Fruit fly (Drosophila melanogaster) whole organism, embryonic: ENCODE measurements around the gene CG32708.

Experiments
- CG10462 ChIP-seq: fragments of 200-800 bp; sonication (Bioruptor generic); optimal IDR thresholded peaks from 2 replicates; lab custom pipeline; 2016; ENCODE audit warnings: missing biosample characterization, missing genetic modification characterization
- CG10565 ChIP-seq: fragments of 200-800 bp; sonication (Bioruptor generic); optimal IDR thresholded peaks from 3 replicates; lab custom pipeline; 2016; ENCODE audit warnings: missing biosample characterization, mild to moderate bottlenecking, missing genetic modification characterization
- CG11456 ChIP-seq: fragments of 200-800 bp; sonication (Bioruptor generic); IDR thresholded peaks from 3 replicates; pipeline ENCODE4 v1.3.6; 2022; ENCODE audit warnings: missing biosample characterization, missing genetic modification characterization
- CG11696 ChIP-seq: fragments of 200-800 bp; sonication (Bioruptor generic); IDR thresholded peaks from 2 replicates; pipeline ENCODE4 v1.3.6; 2022; ENCODE audit warnings: missing biosample characterization, missing genetic modification characterization
- CG11723 ChIP-seq: fragments of 200-800 bp; sonication (Bioruptor generic); optimal IDR thresholded peaks from 2 replicates; lab custom pipeline; 2017; ENCODE audit warnings: missing biosample characterization, mild to moderate bottlenecking, missing genetic modification characterization
- CG12104 ChIP-seq: fragments of 200-800 bp; sonication (Bioruptor generic); optimal IDR thresholded peaks from 3 replicates; lab custom pipeline; 2016; ENCODE audit warnings: missing biosample characterization, missing genetic modification characterization
- CG1602 ChIP-seq: fragments of 200-800 bp; sonication (Bioruptor generic); optimal IDR thresholded peaks from 3 replicates; lab custom pipeline; 2016; ENCODE audit warnings: missing biosample characterization, missing genetic modification characterization
- CG17359 ChIP-seq: fragments of 200-800 bp; sonication (Bioruptor generic); optimal IDR thresholded peaks from 3 replicates; lab custom pipeline; 2018; ENCODE audit warnings: missing biosample characterization, mild to moderate bottlenecking, missing genetic modification characterization, moderate library complexity
- CG17385 ChIP-seq: fragments of 200-800 bp; sonication (Bioruptor generic); optimal IDR thresholded peaks from 3 replicates; lab custom pipeline; 2018; ENCODE audit warnings: missing biosample characterization, mild to moderate bottlenecking, missing genetic modification characterization
- CG17829 ChIP-seq: fragments of 200-800 bp; optimal IDR thresholded peaks from 2 replicates; lab custom pipeline; 2019; ENCODE audit warnings: missing biosample characterization, mild to moderate bottlenecking, missing genetic modification characterization, moderate library complexity
- CG32532 ChIP-seq: fragments of 200-800 bp; sonication (Bioruptor generic); IDR thresholded peaks from 2 replicates; pipeline ENCODE4 v1.3.6; 2022; ENCODE audit warnings: missing biosample characterization, missing genetic modification characterization
- CG32772 ChIP-seq: fragments of 200-800 bp; sonication (Bioruptor generic); IDR thresholded peaks from 2 replicates; pipeline ENCODE4 v1.3.6; 2022; ENCODE audit warnings: missing biosample characterization, missing genetic modification characterization
- CG33557 ChIP-seq: fragments of 200-800 bp; sonication (Bioruptor generic); optimal IDR thresholded peaks from 2 replicates; lab custom pipeline; 2019; ENCODE audit warnings: missing biosample characterization, mild to moderate bottlenecking, missing genetic modification characterization, moderate library complexity
- CG34376 ChIP-seq: fragments of 200-800 bp; sonication (Bioruptor generic); optimal IDR thresholded peaks from 2 replicates; lab custom pipeline; 2018; ENCODE audit warnings: missing biosample characterization, mild to moderate bottlenecking, missing genetic modification characterization
- CG4424 ChIP-seq: fragments of 200-800 bp; sonication (Bioruptor generic); optimal IDR thresholded peaks from 3 replicates; lab custom pipeline; 2016; ENCODE audit warnings: missing biosample characterization, missing genetic modification characterization
- CG6654 ChIP-seq: fragments of 200-800 bp; sonication (Bioruptor generic); optimal IDR thresholded peaks from 2 replicates; lab custom pipeline; 2017; ENCODE audit warnings: missing biosample characterization, mild to moderate bottlenecking, missing genetic modification characterization
- CG6765 ChIP-seq: fragments of 200-800 bp; sonication (Bioruptor generic); optimal IDR thresholded peaks from 3 replicates; lab custom pipeline; 2017; ENCODE audit warnings: missing biosample characterization, mild to moderate bottlenecking, missing genetic modification characterization
- CG7963 ChIP-seq: fragments of 200-800 bp; sonication (Bioruptor generic); IDR thresholded peaks from 3 replicates; pipeline ENCODE4 v1.3.6; 2022; ENCODE audit warnings: missing biosample characterization, missing genetic modification characterization; ENCODE audit not compliant: partially characterized antibody
- CG8944 ChIP-seq: fragments of 200-800 bp; sonication (Bioruptor generic); optimal IDR thresholded peaks from 3 replicates; lab custom pipeline; 2016; ENCODE audit warnings: missing biosample characterization, missing genetic modification characterization
- D19A ChIP-seq: fragments of 200-800 bp; optimal IDR thresholded peaks from 3 replicates; lab custom pipeline; 2019; ENCODE audit warnings: missing biosample characterization, mild to moderate bottlenecking, missing genetic modification characterization, moderate library complexity
- Doc2 ChIP-seq: fragments of 200-800 bp; sonication (Bioruptor generic); IDR thresholded peaks from 2 replicates; pipeline ENCODE4 v1.3.6; 2022; ENCODE audit warnings: missing biosample characterization, missing genetic modification characterization
- E2f2 ChIP-seq: fragments of 200-800 bp; sonication (Bioruptor generic); IDR thresholded peaks from 2 replicates; pipeline ENCODE4 v1.3.6; 2022; ENCODE audit warnings: missing biosample characterization, missing genetic modification characterization
- Ets65A ChIP-seq: fragments of 200-800 bp; sonication (Bioruptor generic); peaks from one replicate; lab custom pipeline; 2016; ENCODE audit warnings: missing biosample characterization, missing genetic modification characterization
- H2.0 ChIP-seq: fragments of 200-800 bp; sonication (Bioruptor generic); IDR thresholded peaks from 2 replicates; pipeline ENCODE4 v1.3.6; 2022; ENCODE audit warnings: missing biosample characterization, missing genetic modification characterization
- Hsf ChIP-seq: fragments of 200-800 bp; sonication (Bioruptor generic); optimal IDR thresholded peaks from 3 replicates; lab custom pipeline; 2016; ENCODE audit warnings: missing biosample characterization, missing genetic modification characterization
- Max ChIP-seq: fragments of 200-800 bp; sonication (Bioruptor generic); optimal IDR thresholded peaks from 2 replicates; lab custom pipeline; 2016; ENCODE audit warnings: missing biosample characterization, mild to moderate bottlenecking, missing genetic modification characterization
- NC2β ChIP-seq: fragments of 200-800 bp; sonication (Bioruptor generic); optimal IDR thresholded peaks from 2 replicates; lab custom pipeline; 2016; ENCODE audit warnings: missing biosample characterization, missing genetic modification characterization
- Pdp1 ChIP-seq, 2 experiments: fragments of 200-800 bp; sonication (Bioruptor generic); optimal IDR thresholded peaks; 3 replicates each; lab custom pipeline; 2016; ENCODE audit warnings: missing biosample characterization in 2 of 2, missing genetic modification characterization in 2 of 2, mild to moderate bottlenecking in 1 of 2, moderate library complexity in 1 of 2
- Scr ChIP-seq: fragments of 200-800 bp; sonication (Bioruptor generic); IDR thresholded peaks from 2 replicates; pipeline ENCODE4 v1.3.6; 2022; ENCODE audit warnings: missing biosample characterization, missing genetic modification characterization; ENCODE audit not compliant: partially characterized antibody
- Six4 ChIP-seq: fragments of 200-800 bp; sonication (Bioruptor generic); optimal IDR thresholded peaks from 2 replicates; lab custom pipeline; 2016; ENCODE audit warnings: missing biosample characterization, missing genetic modification characterization
- Sry-β ChIP-seq: fragments of 200-800 bp; sonication (Bioruptor generic); optimal IDR thresholded peaks from 2 replicates; lab custom pipeline; 2018; ENCODE audit warnings: missing biosample characterization, mild to moderate bottlenecking, missing genetic modification characterization, moderate library complexity
- Ssrp ChIP-seq: fragments of 200-800 bp; sonication (Bioruptor generic); optimal IDR thresholded peaks from 2 replicates; lab custom pipeline; 2018; ENCODE audit warnings: missing biosample characterization, mild to moderate bottlenecking, missing genetic modification characterization, moderate library complexity
- YL-1 ChIP-seq: fragments of 200-800 bp; sonication (Bioruptor generic); optimal IDR thresholded peaks from 3 replicates; lab custom pipeline; 2017; ENCODE audit warnings: missing biosample characterization, mild to moderate bottlenecking, missing genetic modification characterization
- abd-A ChIP-seq: fragments of 200-800 bp; sonication (Bioruptor generic); optimal IDR thresholded peaks from 3 replicates; lab custom pipeline; 2019; ENCODE audit warnings: missing biosample characterization, mild to moderate bottlenecking, missing genetic modification characterization, moderate library complexity
- bsh ChIP-seq, 2 experiments: fragments of 200-800 bp; sonication (Bioruptor generic); optimal IDR thresholded peaks; 2 replicates each; lab custom pipeline; 2017 to 2018; ENCODE audit warnings: mild to moderate bottlenecking in 2 of 2, missing biosample characterization in 2 of 2, missing genetic modification characterization in 2 of 2, moderate library complexity in 1 of 2
- chif ChIP-seq, 2 experiments: fragments of 200-800 bp; sonication (Bioruptor generic); optimal IDR thresholded peaks; 3 replicates each; lab custom pipeline; 2016; ENCODE audit warnings: missing biosample characterization in 2 of 2, missing genetic modification characterization in 2 of 2
- crc ChIP-seq: fragments of 200-800 bp; sonication (Bioruptor generic); optimal IDR thresholded peaks from 2 replicates; lab custom pipeline; 2016; ENCODE audit warnings: missing biosample characterization, missing genetic modification characterization
- croc ChIP-seq: fragments of 200-800 bp; sonication (Bioruptor generic); conservative IDR thresholded peaks from 3 replicates; pipeline ENCODE4 v1.3.6; 2022; ENCODE audit warnings: missing biosample characterization, missing genetic modification characterization
- dati ChIP-seq: fragments of 200-800 bp; sonication (Bioruptor generic); IDR thresholded peaks from 2 replicates; pipeline ENCODE4 v1.3.6; 2022; ENCODE audit warnings: missing biosample characterization, missing genetic modification characterization
- dmrt11E ChIP-seq: fragments of 200-800 bp; sonication (Bioruptor generic); optimal IDR thresholded peaks from 3 replicates; lab custom pipeline; 2018; ENCODE audit warnings: missing biosample characterization, mild to moderate bottlenecking, missing genetic modification characterization, moderate library complexity
- grau ChIP-seq: fragments of 200-800 bp; optimal IDR thresholded peaks from 3 replicates; lab custom pipeline; 2019; ENCODE audit warnings: missing biosample characterization, mild to moderate bottlenecking, missing genetic modification characterization, moderate library complexity
- ind ChIP-seq: fragments of 200-800 bp; sonication (Bioruptor generic); optimal IDR thresholded peaks from 3 replicates; lab custom pipeline; 2016; ENCODE audit warnings: missing biosample characterization, missing genetic modification characterization
- odd ChIP-seq: fragments of 200-800 bp; sonication (Bioruptor generic); optimal IDR thresholded peaks from 2 replicates; lab custom pipeline; 2017; ENCODE audit warnings: missing biosample characterization, mild to moderate bottlenecking, missing genetic modification characterization
- onecut ChIP-seq: fragments of 200-800 bp; sonication (Bioruptor generic); IDR thresholded peaks from 2 replicates; pipeline ENCODE4 v1.3.6; 2022; ENCODE audit warnings: missing biosample characterization, missing genetic modification characterization
- org-1 ChIP-seq: fragments of 200-800 bp; sonication (Bioruptor generic); optimal IDR thresholded peaks from 2 replicates; lab custom pipeline; 2017; ENCODE audit warnings: missing biosample characterization, missing genetic modification characterization
- pum ChIP-seq: fragments of 200-800 bp; sonication (Bioruptor generic); optimal IDR thresholded peaks from 2 replicates; lab custom pipeline; 2016; ENCODE audit warnings: missing biosample characterization, missing genetic modification characterization
- ranshi ChIP-seq: fragments of 200-800 bp; sonication (Bioruptor generic); IDR thresholded peaks from 2 replicates; pipeline ENCODE4 v1.3.6; 2022; ENCODE audit warnings: missing biosample characterization, missing genetic modification characterization
- sens ChIP-seq: fragments of 200-800 bp; sonication (Bioruptor generic); peaks from one replicate; lab custom pipeline; 2016; ENCODE audit warnings: missing biosample characterization, missing genetic modification characterization
- toy ChIP-seq: fragments of 200-800 bp; sonication (Bioruptor generic); IDR thresholded peaks from 2 replicates; pipeline ENCODE4 v1.3.6; 2022; ENCODE audit warnings: missing biosample characterization, missing genetic modification characterization
- vfl ChIP-seq: fragments of 200-800 bp; sonication (Bioruptor generic); optimal IDR thresholded peaks from 2 replicates; lab custom pipeline; 2016; ENCODE audit warnings: missing biosample characterization, missing genetic modification characterization
- z ChIP-seq: fragments of 200-800 bp; sonication (Bioruptor generic); IDR thresholded peaks from 3 replicates; pipeline ENCODE4 v1.3.6; 2022; ENCODE audit warnings: missing biosample characterization, missing genetic modification characterization
- zen ChIP-seq: fragments of 200-800 bp; sonication (Bioruptor generic); optimal IDR thresholded peaks from 3 replicates; lab custom pipeline; 2018; ENCODE audit warnings: missing biosample characterization, mild to moderate bottlenecking, missing genetic modification characterization, moderate library complexity

Gene CG32708

DNA sequence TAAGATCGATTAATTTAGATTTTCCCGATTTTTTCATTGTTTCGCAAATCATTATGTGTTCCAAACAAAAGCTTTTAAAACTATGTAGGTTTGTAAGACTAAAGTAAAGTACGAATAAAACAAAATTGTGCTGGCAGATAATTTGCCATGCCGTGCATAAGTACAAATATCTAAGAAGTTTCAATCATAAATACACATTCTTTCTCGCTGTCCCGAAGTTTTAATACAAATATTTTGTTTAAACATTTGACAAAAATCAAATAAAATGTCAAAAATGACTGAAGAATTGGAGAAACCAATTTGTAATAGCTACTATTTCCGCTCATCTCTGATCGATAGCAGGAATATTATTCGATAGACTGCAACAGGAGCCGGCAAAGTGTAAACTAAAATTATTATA, 3.1 kb upstream of the CG32708 start, which contains the start of gene APC4 (continued):
- no peak for TF ChIP-seq crc
- TF ChIP-seq CG11456 (GFP tag; lab: Robert Waterston, UW): no peak
- no peak for TF ChIP-seq NC2β (GFP tag; lab: Kevin White, UChicago)
- TF ChIP-seq CG17359: peak; percentile 25
- TF ChIP-seq odd (GFP tag; lab: Kevin White, UChicago): peak; percentile 14
- no peak for TF ChIP-seq Max
- peak; percentile 13 for TF ChIP-seq zen
- no peak for TF ChIP-seq croc
- no peak for TF ChIP-seq CG12104 (GFP tag; lab: Kevin White, UChicago)
- peak in 1 of 2 experiments; percentile 21 for TF ChIP-seq Pdp1 (GFP tag; optimal IDR thresholded peaks at IDR 0.05; lab: Kevin White, UChicago)
- TF ChIP-seq Hsf (GFP tag; lab: Kevin White, UChicago): peak; percentile 37
- peak; percentile 48 for TF ChIP-seq grau (tag; lab: Kevin White, UChicago)
- TF ChIP-seq Doc2 (GFP tag; lab: Robert Waterston, UW): no peak
- no peak for TF ChIP-seq CG11696 (GFP tag; lab: Robert Waterston, UW)
- TF ChIP-seq z (GFP tag; lab: Robert Waterston, UW): no peak
- TF ChIP-seq Six4: no peak
- no peak for TF ChIP-seq YL-1 (GFP tag; lab: Kevin White, UChicago)
- no peak for TF ChIP-seq bsh (GFP tag; optimal IDR thresholded peaks at IDR 0.05; lab: Kevin White, UChicago)
- no peak for TF ChIP-seq CG32772
- TF ChIP-seq Sry-β: peak; percentile 94
- peak; percentile 32 for TF ChIP-seq ind (GFP tag; lab: Kevin White, UChicago)
- TF ChIP-seq CG34376 (GFP tag; lab: Kevin White, UChicago): peak; percentile 43
- no peak for TF ChIP-seq D19A (tag; lab: Kevin White, UChicago)
- no peak for TF ChIP-seq CG6654
- no peak for TF ChIP-seq dati
- no peak for TF ChIP-seq abd-A (tag; lab: Kevin White, UChicago)
- no peak for TF ChIP-seq vfl
- TF ChIP-seq ranshi: no peak
- peak; percentile 54 for TF ChIP-seq CG33557 (GFP tag; lab: Kevin White, UChicago)
- no peak for TF ChIP-seq toy (GFP tag; lab: Robert Waterston, UW)
- TF ChIP-seq CG17829: peak; percentile 14
- peak; percentile 25 for TF ChIP-seq dmrt11E (tag; lab: Kevin White, UChicago)
- TF ChIP-seq CG4424 (GFP tag; lab: Kevin White, UChicago): peak; percentile 26
- TF ChIP-seq CG6765 (GFP tag; lab: Kevin White, UChicago): no peak
- no peak for TF ChIP-seq org-1 (GFP tag; lab: Kevin White, UChicago)
- TF ChIP-seq Ets65A (GFP tag; lab: Kevin White, UChicago): no peak
- TF ChIP-seq CG8944 (GFP tag; lab: Kevin White, UChicago): no peak
- peak; percentile 89 for TF ChIP-seq sens
- no peak for TF ChIP-seq CG1602 (GFP tag; lab: Kevin White, UChicago)
- TF ChIP-seq CG7963: no peak
- no peak for TF ChIP-seq CG32532
- peak; percentile 11 for TF ChIP-seq pum (GFP tag; lab: Kevin White, UChicago)
- no peak for TF ChIP-seq CG10565 (GFP tag; lab: Kevin White, UChicago)
- peak in 1 of 2 experiments; percentile 34 for TF ChIP-seq chif (GFP tag; optimal IDR thresholded peaks at IDR 0.05; lab: Kevin White, UChicago)
- no peak for TF ChIP-seq CG11723 (GFP tag; lab: Kevin White, UChicago)
- no peak for TF ChIP-seq H2.0 (GFP tag; lab: Robert Waterston, UW)
- TF ChIP-seq onecut (GFP tag; lab: Robert Waterston, UW): no peak
- TF ChIP-seq Ssrp (tag; lab: Kevin White, UChicago): peak; percentile 37
- TF ChIP-seq CG10462 (GFP tag; lab: Kevin White, UChicago): no peak
- TF ChIP-seq E2f2: 0 out of 2 replicates have a peak, but pooled peaks have one; percentile 23
- TF ChIP-seq Scr: 0 out of 2 replicates have a peak, but pooled peaks have one; percentile 12
- TF ChIP-seq CG17385: peak; percentile 41
